Worm (Caenorhabditis elegans) whole organism, early embryonic: ENCODE measurements around the gene Y50D4C.6.

Experiments used
- B0310.2 ChIP-seq: sonication (generic microtip); optimal IDR thresholded peaks from 2 replicates; lab custom pipeline; 2016; ENCODE audit warnings: mild to moderate bottlenecking, missing genetic modification characterization, missing compliant biosample characterization
- F13C5.2 ChIP-seq: sonication (generic microtip); optimal IDR thresholded peaks from 2 replicates; lab custom pipeline; 2017; ENCODE audit warnings: mild to moderate bottlenecking, missing genetic modification characterization, inconsistent platforms, missing compliant biosample characterization
- aly-1 ChIP-seq: sonication (generic microtip); optimal IDR thresholded peaks from 2 replicates; lab custom pipeline; 2016; ENCODE audit warnings: missing genetic modification characterization, missing compliant biosample characterization
- ama-1 ChIP-seq: fragments of 150-350 bp; optimal IDR thresholded peaks from 2 replicates; lab custom pipeline; 2014
- ceh-13 ChIP-seq: fragments of 200-800 bp; sonication (Bioruptor generic); optimal IDR thresholded peaks from 2 replicates; lab custom pipeline; 2018; ENCODE audit warnings: mild to moderate bottlenecking, missing genetic modification characterization, missing compliant biosample characterization
- ceh-36 ChIP-seq: sonication (generic microtip); optimal IDR thresholded peaks from 2 replicates; lab custom pipeline; 2016; ENCODE audit warnings: missing genetic modification characterization, inconsistent platforms, missing compliant biosample characterization
- ets-7 ChIP-seq: sonication (generic microtip); optimal IDR thresholded peaks from 2 replicates; lab custom pipeline; 2016; ENCODE audit warnings: missing genotype, missing genetic modification characterization, missing compliant biosample characterization
- flt-1 ChIP-seq: fragments of 200-800 bp; sonication (Bioruptor generic); IDR thresholded peaks from 2 replicates; pipeline ENCODE4 v1.3.6; 2022; ENCODE audit warnings: missing genetic modification characterization, missing compliant biosample characterization
- hmbx-1 ChIP-seq: sonication (generic microtip); optimal IDR thresholded peaks from 2 replicates; lab custom pipeline; 2016; ENCODE audit warnings: mild to moderate bottlenecking, missing genetic modification characterization, missing compliant biosample characterization
- hmg-4 ChIP-seq: fragments of 200-800 bp; sonication (Bioruptor generic); optimal IDR thresholded peaks from 2 replicates; lab custom pipeline; 2018; ENCODE audit warnings: mild to moderate bottlenecking, missing genetic modification characterization, missing compliant biosample characterization
- hnd-1 ChIP-seq: sonication (generic microtip); optimal IDR thresholded peaks from 2 replicates; lab custom pipeline; 2016; ENCODE audit warnings: missing genetic modification characterization, missing compliant biosample characterization
- pes-1 ChIP-seq: fragments of 200-800 bp; sonication (Bioruptor generic); IDR thresholded peaks from 2 replicates; pipeline ENCODE4 v1.3.6; 2022; ENCODE audit warnings: missing genetic modification reagents, missing genetic modification characterization, missing compliant biosample characterization
- scrt-1 ChIP-seq: fragments of 200-800 bp; sonication (Bioruptor generic); IDR thresholded peaks from 2 replicates; pipeline ENCODE4 v1.3.6; 2022; ENCODE audit warnings: missing genetic modification characterization, missing compliant biosample characterization
- sea-1 ChIP-seq: fragments of 200-800 bp; sonication (Bioruptor generic); conservative IDR thresholded peaks from 2 replicates; pipeline ENCODE4 v1.3.6; 2022; ENCODE audit warnings: missing genetic modification characterization, missing compliant biosample characterization
- tbx-11 ChIP-seq: fragments of 200-800 bp; sonication (Bioruptor generic); IDR thresholded peaks from 2 replicates; pipeline ENCODE4 v1.3.6; 2022; ENCODE audit warnings: missing genetic modification characterization, missing compliant biosample characterization
- tbx-37 ChIP-seq: fragments of 200-800 bp; sonication (Bioruptor generic); conservative IDR thresholded peaks from 2 replicates; pipeline ENCODE4 v1.3.6; 2022; ENCODE audit warnings: missing genetic modification reagents, missing genetic modification characterization, missing compliant biosample characterization
- tra-4 ChIP-seq: sonication (generic microtip); optimal IDR thresholded peaks from 2 replicates; lab custom pipeline; 2017; ENCODE audit warnings: missing genetic modification characterization, missing compliant biosample characterization

Gene Y50D4C.6

DNA sequence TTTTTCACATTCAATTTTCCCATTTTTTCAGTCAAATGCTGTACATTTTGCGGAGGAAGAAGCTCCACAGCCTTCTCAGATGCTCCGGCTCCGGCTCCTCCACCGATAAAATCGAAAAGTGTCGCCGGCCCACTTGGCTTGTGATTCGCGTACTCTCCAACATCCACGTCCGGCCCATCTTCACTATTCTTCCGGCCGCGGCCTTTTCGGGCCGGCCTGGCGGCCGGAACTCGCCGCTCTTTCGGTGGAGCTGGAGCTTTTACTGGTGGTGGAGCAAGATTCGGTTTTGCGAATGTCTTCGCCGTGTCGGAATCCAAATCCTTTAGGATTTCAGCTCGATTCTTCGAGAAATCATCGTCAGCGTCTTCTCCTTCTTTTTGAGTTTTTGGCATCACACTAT lies 7.1 kb downstream of the Y50D4C.6 start:
- TF ChIP-seq hnd-1 (tag; lab: Kevin White, UChicago) (no peak), hmg-4 (GFP tag; lab: Kevin White, UChicago) (no peak), F13C5.2 (tag; lab: Kevin White, UChicago) (no peak), tbx-37 (GFP tag; lab: Robert Waterston, UW) (no peak), hmbx-1 (tag; lab: Kevin White, UChicago) (no peak), tra-4 (tag; lab: Kevin White, UChicago) (no peak), ceh-13 (GFP tag; lab: Kevin White, UChicago) (no peak), ets-7 (tag; lab: Kevin White, UChicago) (no peak), ceh-36 (tag; lab: Kevin White, UChicago) (no peak), B0310.2 (tag; lab: Kevin White, UChicago) (no peak), pes-1 (GFP tag; lab: Robert Waterston, UW) (no peak), flt-1 (GFP tag; lab: Robert Waterston, UW) (no peak)

DNA sequence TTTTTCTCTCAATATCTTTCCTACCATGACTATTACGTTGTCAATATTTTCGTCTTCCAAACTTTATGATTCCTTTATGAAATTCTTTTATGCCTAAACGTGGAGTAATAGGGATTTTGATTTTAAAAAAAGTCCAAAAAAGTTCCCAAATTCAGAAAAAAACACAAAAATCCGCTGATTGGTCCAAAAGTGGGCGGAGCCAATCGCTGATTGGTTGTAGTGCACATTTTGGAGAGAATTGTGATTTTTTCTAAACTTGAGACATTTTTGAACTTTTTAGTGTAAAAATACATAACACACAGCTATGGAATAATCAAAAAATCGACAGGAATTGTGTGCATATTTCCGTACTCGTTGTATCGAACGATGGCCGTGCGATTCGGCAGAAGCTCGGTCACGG lies 10.3 kb downstream of the Y50D4C.6 start:
- no peak for TF ChIP-seq aly-1 (tag; lab: Kevin White, UChicago)
- TF ChIP-seq ets-7 (tag; lab: Kevin White, UChicago), result no peak
- no peak for TF ChIP-seq flt-1 (GFP tag; lab: Robert Waterston, UW)
- no peak for TF ChIP-seq tbx-11 (GFP tag; lab: Robert Waterston, UW)
- TF ChIP-seq pes-1 (GFP tag; lab: Robert Waterston, UW), result no peak
- no peak for TF ChIP-seq scrt-1 (GFP tag; lab: Robert Waterston, UW)
- no peak for TF ChIP-seq tbx-37 (GFP tag; lab: Robert Waterston, UW)
- no peak for TF ChIP-seq hmbx-1 (tag; lab: Kevin White, UChicago)
- TF ChIP-seq tra-4 (tag; lab: Kevin White, UChicago), result no peak
- no peak for TF ChIP-seq ceh-13 (GFP tag; lab: Kevin White, UChicago)
- no peak for TF ChIP-seq sea-1 (GFP tag; lab: Robert Waterston, UW)
- TF ChIP-seq B0310.2 (tag; lab: Kevin White, UChicago), result no peak
- TF ChIP-seq ama-1 (lab: Kevin White, UChicago), result no peak
- no peak for TF ChIP-seq ceh-36 (tag; lab: Kevin White, UChicago)
- no peak for TF ChIP-seq hnd-1 (tag; lab: Kevin White, UChicago)
- TF ChIP-seq hmg-4 (GFP tag; lab: Kevin White, UChicago), result no peak
- TF ChIP-seq F13C5.2 (tag; lab: Kevin White, UChicago), result no peak

DNA sequence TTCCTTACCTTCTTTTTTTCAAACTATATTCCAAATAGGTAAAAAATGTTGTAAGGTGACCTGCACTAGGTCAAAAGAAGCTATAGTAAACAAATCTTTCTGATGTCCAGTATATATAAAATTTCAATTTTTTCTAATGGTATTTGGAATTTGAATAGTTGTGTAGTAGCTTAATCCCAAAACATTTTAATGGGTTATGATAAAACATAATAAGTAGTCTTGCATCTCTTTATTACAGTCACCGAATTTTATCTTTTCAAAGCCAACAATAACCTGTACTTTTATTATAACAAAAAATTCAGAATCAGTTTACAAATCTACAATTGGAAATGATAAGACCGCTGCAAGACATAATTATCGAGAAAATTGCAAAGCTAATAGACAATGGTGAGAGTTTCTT lies 32.2 kb downstream of the Y50D4C.6 start, which contains the start of gene H24K24.2:
TSS of gene H24K24.2 (plus strand) at position 301 of the 400 bp plus-strand sequence.
- TF ChIP-seq B0310.2 (tag; lab: Kevin White, UChicago) (no peak), ets-7 (tag; lab: Kevin White, UChicago) (no peak), hmg-4 (GFP tag; lab: Kevin White, UChicago) (no peak), hmbx-1 (tag; lab: Kevin White, UChicago) (no peak), flt-1 (GFP tag; lab: Robert Waterston, UW) (no peak), scrt-1 (GFP tag; lab: Robert Waterston, UW) (no peak), tbx-11 (GFP tag; lab: Robert Waterston, UW) (no peak), aly-1 (tag; lab: Kevin White, UChicago) (no peak), hnd-1 (tag; lab: Kevin White, UChicago) (no peak), sea-1 (GFP tag; lab: Robert Waterston, UW) (no peak), F13C5.2 (tag; lab: Kevin White, UChicago) (no peak), ceh-13 (GFP tag; lab: Kevin White, UChicago) (no peak), pes-1 (GFP tag; lab: Robert Waterston, UW) (no peak), ama-1 (lab: Kevin White, UChicago) (no peak), tra-4 (tag; lab: Kevin White, UChicago) (no peak), tbx-37 (GFP tag; lab: Robert Waterston, UW) (no peak), ceh-36 (tag; lab: Kevin White, UChicago) (no peak)

DNA sequence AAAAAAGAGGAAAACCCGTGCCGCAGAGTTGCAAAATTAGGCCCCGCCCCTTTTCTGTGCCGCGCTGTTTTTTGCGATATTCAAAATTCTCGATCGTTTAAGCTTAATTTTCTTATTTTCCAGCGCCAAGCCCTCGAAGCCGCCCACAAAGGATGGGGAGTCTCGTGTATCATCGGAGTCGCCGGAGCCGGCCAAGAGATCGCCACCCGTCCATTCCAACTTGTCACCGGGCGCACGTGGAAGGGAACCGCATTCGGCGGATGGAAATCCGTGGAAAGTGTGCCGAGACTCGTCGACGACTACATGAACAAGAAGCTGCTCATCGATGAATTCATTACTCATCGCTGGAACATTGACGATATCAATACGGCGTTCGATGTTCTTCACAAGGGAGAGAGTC lies 33.9 kb downstream of the Y50D4C.6 start:
- no peak for TF ChIP-seq tbx-37 (GFP tag; lab: Robert Waterston, UW)
- no peak for TF ChIP-seq sea-1 (GFP tag; lab: Robert Waterston, UW)
- no peak for TF ChIP-seq aly-1 (tag; lab: Kevin White, UChicago)
- no peak for TF ChIP-seq scrt-1 (GFP tag; lab: Robert Waterston, UW)
- no peak for TF ChIP-seq tra-4 (tag; lab: Kevin White, UChicago)

DNA sequence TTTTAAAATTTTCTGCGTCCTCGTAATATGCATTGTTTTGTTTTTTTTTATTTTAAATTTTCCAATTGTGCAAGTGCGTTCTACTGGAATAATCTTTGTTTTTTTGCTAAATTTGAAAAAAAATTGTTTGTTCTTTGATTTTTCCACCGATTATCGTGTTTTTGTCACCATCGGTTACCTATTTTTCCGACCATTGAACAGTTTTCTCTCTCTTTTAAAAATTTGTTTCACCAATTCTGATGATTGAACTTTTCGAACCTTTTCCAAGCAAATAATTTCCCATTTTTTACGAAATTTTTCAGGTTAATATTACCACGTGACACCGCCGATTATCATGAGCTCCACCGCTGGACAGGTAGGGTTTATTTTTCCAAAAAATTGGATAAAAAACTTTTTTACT lies 38.2 kb downstream of the Y50D4C.6 start, which contains the start of gene adh-5:
TSS of gene adh-5 (plus strand) at position 301 of the 400 bp plus-strand sequence.
- TF ChIP-seq scrt-1 (GFP tag; lab: Robert Waterston, UW) (no peak), hmbx-1 (tag; lab: Kevin White, UChicago) (no peak), ceh-13 (GFP tag; lab: Kevin White, UChicago) (no peak), ceh-36 (tag; lab: Kevin White, UChicago) (no peak), flt-1 (GFP tag; lab: Robert Waterston, UW) (no peak), ama-1 (lab: Kevin White, UChicago) (no peak), tbx-11 (GFP tag; lab: Robert Waterston, UW) (no peak), hnd-1 (tag; lab: Kevin White, UChicago) (no peak), B0310.2 (tag; lab: Kevin White, UChicago) (no peak), F13C5.2 (tag; lab: Kevin White, UChicago) (no peak), tbx-37 (GFP tag; lab: Robert Waterston, UW) (no peak), hmg-4 (GFP tag; lab: Kevin White, UChicago) (no peak), pes-1 (GFP tag; lab: Robert Waterston, UW) (no peak), sea-1 (GFP tag; lab: Robert Waterston, UW) (no peak), aly-1 (tag; lab: Kevin White, UChicago) (no peak), ets-7 (tag; lab: Kevin White, UChicago) (no peak), tra-4 (tag; lab: Kevin White, UChicago) (no peak)

DNA sequence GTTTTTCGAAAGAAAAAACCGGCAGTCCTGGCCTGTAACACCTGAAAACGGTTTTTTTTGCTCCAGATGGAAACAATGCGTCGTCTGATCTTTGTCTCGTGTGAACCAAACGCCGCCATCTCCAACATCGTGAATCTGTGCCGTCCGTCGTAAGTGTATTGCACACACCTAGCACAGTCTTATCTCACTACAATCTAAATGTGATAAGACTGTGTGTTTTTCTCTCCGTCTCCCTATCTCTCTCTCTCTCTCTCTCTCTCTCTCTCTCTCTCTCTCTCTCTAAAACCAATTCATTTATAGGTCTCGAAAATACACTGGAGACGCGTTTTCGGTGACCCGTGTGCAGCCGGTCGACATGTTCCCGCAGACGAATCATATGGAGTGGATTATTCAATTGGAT lies 39.1 kb downstream of the Y50D4C.6 start:
- TF ChIP-seq B0310.2 (tag; lab: Kevin White, UChicago) (no peak), ceh-36 (tag; lab: Kevin White, UChicago) (no peak), pes-1 (GFP tag; lab: Robert Waterston, UW) (no peak), flt-1 (GFP tag; lab: Robert Waterston, UW) (no peak), ets-7 (tag; lab: Kevin White, UChicago) (no peak), tbx-37 (GFP tag; lab: Robert Waterston, UW) (no peak), F13C5.2 (tag; lab: Kevin White, UChicago) (no peak), tra-4 (tag; lab: Kevin White, UChicago) (no peak), ama-1 (lab: Kevin White, UChicago) (no peak), sea-1 (GFP tag; lab: Robert Waterston, UW) (no peak), hmg-4 (GFP tag; lab: Kevin White, UChicago) (no peak)
